Fruit fly (Drosophila melanogaster) whole organism, embryonic: ENCODE data around the gene Kmn1.

ENCODE experiments used
- Adf1 ChIP-seq: fragments of 200-800 bp; sonication (Bioruptor generic); IDR thresholded peaks from 2 replicates; pipeline ENCODE4 v1.3.6; 2022; ENCODE audit warnings: missing biosample characterization, missing genetic modification characterization
- Bteb2 ChIP-seq: fragments of 200-800 bp; sonication (Bioruptor generic); optimal IDR thresholded peaks from 2 replicates; lab custom pipeline; 2016; ENCODE audit warnings: missing biosample characterization, missing genetic modification characterization
- CG10209 ChIP-seq: fragments of 200-800 bp; sonication (Bioruptor generic); optimal IDR thresholded peaks from 3 replicates; lab custom pipeline; 2017; ENCODE audit warnings: missing biosample characterization, mild to moderate bottlenecking, missing genetic modification characterization, missing genetic modification reagents
- CG10274 ChIP-seq: fragments of 200-800 bp; sonication (Bioruptor generic); optimal IDR thresholded peaks from 3 replicates; lab custom pipeline; 2017; ENCODE audit warnings: missing biosample characterization, mild to moderate bottlenecking, missing genetic modification characterization
- CG10366 ChIP-seq: fragments of 200-800 bp; sonication (Bioruptor generic); IDR thresholded peaks from 2 replicates; pipeline ENCODE4 v1.3.6; 2022; ENCODE audit warnings: missing biosample characterization, missing genetic modification characterization
- CG11456 ChIP-seq: fragments of 200-800 bp; sonication (Bioruptor generic); IDR thresholded peaks from 3 replicates; pipeline ENCODE4 v1.3.6; 2022; ENCODE audit warnings: missing biosample characterization, missing genetic modification characterization
- CG12391 ChIP-seq: fragments of 200-800 bp; sonication (Bioruptor generic); optimal IDR thresholded peaks from 3 replicates; lab custom pipeline; 2018; ENCODE audit warnings: missing biosample characterization, mild to moderate bottlenecking, missing genetic modification characterization, moderate library complexity
- CG17328 ChIP-seq: fragments of 200-800 bp; sonication (Bioruptor generic); IDR thresholded peaks from 2 replicates; pipeline ENCODE4 v1.3.6; 2022; ENCODE audit warnings: missing biosample characterization, missing genetic modification characterization
- CG30403 ChIP-seq: fragments of 200-800 bp; sonication (Bioruptor generic); optimal IDR thresholded peaks from 3 replicates; lab custom pipeline; 2016; ENCODE audit warnings: missing biosample characterization, missing genetic modification characterization
- CG4820 ChIP-seq: fragments of 200-800 bp; sonication (Bioruptor generic); optimal IDR thresholded peaks from 3 replicates; lab custom pipeline; 2016; ENCODE audit warnings: missing biosample characterization, missing genetic modification characterization
- CG5245 ChIP-seq: fragments of 200-800 bp; sonication (Bioruptor generic); optimal IDR thresholded peaks from 3 replicates; lab custom pipeline; 2016; ENCODE audit warnings: missing biosample characterization, missing genetic modification characterization
- CG8924 ChIP-seq: fragments of 200-800 bp; optimal IDR thresholded peaks from 3 replicates; lab custom pipeline; 2019; ENCODE audit warnings: missing biosample characterization, mild to moderate bottlenecking, missing genetic modification characterization, moderate library complexity
- CoRest ChIP-seq: fragments of 200-800 bp; sonication (Bioruptor generic); optimal IDR thresholded peaks from 3 replicates; lab custom pipeline; 2018; ENCODE audit warnings: missing biosample characterization, mild to moderate bottlenecking, missing genetic modification characterization, moderate library complexity
- D19B ChIP-seq: fragments of 200-800 bp; sonication (Bioruptor generic); optimal IDR thresholded peaks from 2 replicates; lab custom pipeline; 2017; ENCODE audit warnings: missing biosample characterization, mild to moderate bottlenecking, missing genetic modification characterization
- Dip3 ChIP-seq: fragments of 200-800 bp; sonication (Bioruptor generic); optimal IDR thresholded peaks from 3 replicates; lab custom pipeline; 2016; ENCODE audit warnings: missing biosample characterization, missing genetic modification characterization
- Doc2 ChIP-seq: fragments of 200-800 bp; sonication (Bioruptor generic); IDR thresholded peaks from 2 replicates; pipeline ENCODE4 v1.3.6; 2022; ENCODE audit warnings: missing biosample characterization, missing genetic modification characterization
- E2f1 ChIP-seq: fragments of 200-800 bp; sonication (Bioruptor generic); IDR thresholded peaks from 2 replicates; pipeline ENCODE4 v1.3.6; 2022; ENCODE audit warnings: missing biosample characterization, missing genetic modification characterization
- Eip74EF ChIP-seq, 2 experiments: fragments of 200-800 bp in 1 of 2; fragments of >200 bp in 1 of 2; sonication (Bioruptor generic) in 1 of 2; optimal IDR thresholded peaks; 2 replicates each; lab custom pipeline; 2017 to 2019; ENCODE audit warnings: missing biosample characterization in 2 of 2, missing genetic modification characterization in 2 of 2, mild to moderate bottlenecking in 1 of 2, moderate library complexity in 1 of 2
- Fer2 ChIP-seq: fragments of 200-800 bp; sonication (Bioruptor generic); optimal IDR thresholded peaks from 2 replicates; lab custom pipeline; 2018; ENCODE audit warnings: missing biosample characterization, mild to moderate bottlenecking, missing genetic modification characterization, moderate library complexity
- H15 ChIP-seq: fragments of 200-800 bp; sonication (Bioruptor generic); IDR thresholded peaks from 3 replicates; pipeline ENCODE4 v1.3.6; 2022; ENCODE audit warnings: missing biosample characterization, missing genetic modification characterization
- Hand ChIP-seq: fragments of 200-800 bp; sonication (Bioruptor generic); optimal IDR thresholded peaks from 2 replicates; lab custom pipeline; 2017; ENCODE audit warnings: mild to moderate bottlenecking, missing biosample characterization, missing genetic modification reagents, missing genetic modification characterization
- Hey ChIP-seq: fragments of 200-800 bp; sonication (Bioruptor generic); optimal IDR thresholded peaks from 3 replicates; lab custom pipeline; 2018; ENCODE audit warnings: missing biosample characterization, mild to moderate bottlenecking, missing genetic modification characterization
- HmgD ChIP-seq: fragments of 200-800 bp; sonication (Bioruptor generic); optimal IDR thresholded peaks from 3 replicates; lab custom pipeline; 2016; ENCODE audit warnings: missing biosample characterization, missing genetic modification characterization
- MBD-R2 ChIP-seq: fragments of 200-800 bp; sonication (Bioruptor generic); IDR thresholded peaks from 2 replicates; pipeline ENCODE4 v1.3.6; 2022; ENCODE audit warnings: missing biosample characterization, missing genetic modification characterization
- Nf-YA ChIP-seq: fragments of 200-800 bp; sonication (Bioruptor generic); IDR thresholded peaks from 2 replicates; pipeline ENCODE4 v1.3.6; 2022; ENCODE audit warnings: missing biosample characterization, missing genetic modification characterization
- Opbp ChIP-seq: fragments of 200-800 bp; sonication (Bioruptor generic); IDR thresholded peaks from 3 replicates; pipeline ENCODE4 v1.3.6; 2022; ENCODE audit warnings: missing biosample characterization, missing genetic modification characterization; ENCODE audit not compliant: partially characterized antibody
- Ptx1 ChIP-seq: fragments of 200-800 bp; sonication (Bioruptor generic); IDR thresholded peaks from 2 replicates; pipeline ENCODE4 v1.3.6; 2022; ENCODE audit warnings: missing biosample characterization, missing genetic modification characterization
- Ravus ChIP-seq: fragments of 200-800 bp; sonication (Bioruptor generic); IDR thresholded peaks from 2 replicates; pipeline ENCODE4 v1.3.6; 2022; ENCODE audit warnings: missing biosample characterization, missing genetic modification characterization
- Sox100B ChIP-seq: fragments of 200-800 bp; sonication (Bioruptor generic); optimal IDR thresholded peaks from 3 replicates; lab custom pipeline; 2018; ENCODE audit warnings: missing biosample characterization, mild to moderate bottlenecking, missing genetic modification characterization
- TFAM ChIP-seq: fragments of 200-800 bp; sonication (Bioruptor generic); optimal IDR thresholded peaks from 2 replicates; lab custom pipeline; 2017; ENCODE audit warnings: missing biosample characterization, missing genetic modification characterization, inconsistent platforms
- abd-A ChIP-seq: fragments of 200-800 bp; sonication (Bioruptor generic); optimal IDR thresholded peaks from 3 replicates; lab custom pipeline; 2019; ENCODE audit warnings: missing biosample characterization, mild to moderate bottlenecking, missing genetic modification characterization, moderate library complexity
- ap ChIP-seq: fragments of 200-800 bp; sonication (Bioruptor generic); IDR thresholded peaks from 2 replicates; pipeline ENCODE4 v1.3.6; 2022; ENCODE audit warnings: missing biosample characterization, missing genetic modification characterization
- bab2 ChIP-seq: fragments of 200-800 bp; sonication (Bioruptor generic); optimal IDR thresholded peaks from 2 replicates; lab custom pipeline; 2016; ENCODE audit warnings: missing biosample characterization, missing genetic modification characterization
- bsh ChIP-seq, 2 experiments: fragments of 200-800 bp; sonication (Bioruptor generic); optimal IDR thresholded peaks; 2 replicates each; lab custom pipeline; 2017 to 2018; ENCODE audit warnings: mild to moderate bottlenecking in 2 of 2, missing biosample characterization in 2 of 2, missing genetic modification characterization in 2 of 2, moderate library complexity in 1 of 2
- crp ChIP-seq, 2 experiments: fragments of 200-800 bp; sonication (Bioruptor generic); optimal IDR thresholded peaks; 2 replicates in 1 of 2; 3 replicates in 1 of 2; lab custom pipeline; 2017; ENCODE audit warnings: missing biosample characterization in 2 of 2, missing genetic modification characterization in 2 of 2, mild to moderate bottlenecking in 1 of 2, moderate library complexity in 1 of 2
- cwo ChIP-seq: fragments of 200-800 bp; sonication (Bioruptor generic); optimal IDR thresholded peaks from 3 replicates; lab custom pipeline; 2017; ENCODE audit warnings: missing biosample characterization, missing genetic modification characterization, mild to moderate bottlenecking, moderate library complexity, missing genetic modification reagents
- fru ChIP-seq: fragments of >200 bp; optimal IDR thresholded peaks from 2 replicates; lab custom pipeline; 2017
- gce ChIP-seq: fragments of 200-800 bp; sonication (Bioruptor generic); IDR thresholded peaks from 3 replicates; pipeline ENCODE4 v1.3.6; 2022; ENCODE audit warnings: missing biosample characterization, missing genetic modification characterization
- insv ChIP-seq, 2 experiments: fragments of 200-800 bp; sonication (Bioruptor generic); optimal IDR thresholded peaks; 3 replicates each; lab custom pipeline; 2016 to 2018; ENCODE audit warnings: missing biosample characterization in 2 of 2, missing genetic modification characterization in 2 of 2
- lbe ChIP-seq: fragments of 200-800 bp; sonication (Bioruptor generic); optimal IDR thresholded peaks from 2 replicates; lab custom pipeline; 2016; ENCODE audit warnings: missing biosample characterization, mild to moderate bottlenecking, missing genetic modification characterization
- nom ChIP-seq: fragments of 200-800 bp; sonication (Bioruptor generic); optimal IDR thresholded peaks from 2 replicates; lab custom pipeline; 2017; ENCODE audit warnings: missing biosample characterization, missing genetic modification characterization, mild to moderate bottlenecking, moderate library complexity, missing genetic modification reagents
- oc ChIP-seq: fragments of 200-800 bp; sonication (Bioruptor generic); optimal IDR thresholded peaks from 2 replicates; lab custom pipeline; 2018; ENCODE audit warnings: missing biosample characterization, mild to moderate bottlenecking, missing genetic modification characterization, moderate library complexity
- scrt ChIP-seq: fragments of 200-800 bp; sonication (Bioruptor generic); optimal IDR thresholded peaks from 2 replicates; lab custom pipeline; 2018; ENCODE audit warnings: missing biosample characterization, mild to moderate bottlenecking, missing genetic modification characterization, moderate library complexity
- sisA ChIP-seq: fragments of 200-800 bp; sonication (Bioruptor generic); IDR thresholded peaks from 2 replicates; pipeline ENCODE4 v1.3.6; 2022; ENCODE audit warnings: missing biosample characterization, missing genetic modification characterization
- slp2 ChIP-seq: fragments of 200-800 bp; sonication (Bioruptor generic); optimal IDR thresholded peaks from 2 replicates; lab custom pipeline; 2016; ENCODE audit warnings: missing biosample characterization, missing genetic modification characterization
- stc ChIP-seq: fragments of 200-800 bp; sonication (Bioruptor generic); IDR thresholded peaks from 2 replicates; pipeline ENCODE4 v1.3.6; 2022; ENCODE audit warnings: missing biosample characterization, missing genetic modification characterization
- wek ChIP-seq: fragments of 200-800 bp; sonication (Bioruptor generic); optimal IDR thresholded peaks from 3 replicates; lab custom pipeline; 2018; ENCODE audit warnings: missing biosample characterization, mild to moderate bottlenecking, missing genetic modification characterization, moderate library complexity
- yki ChIP-seq: fragments of >200 bp; optimal IDR thresholded peaks from 3 replicates; lab custom pipeline; 2018

The Kmn1 gene

dm6 chrX:11559728-11560724 lies 12.2 kb downstream of the Kmn1 start (continued):
- TF ChIP-seq Sox100B (GFP tag; lab: Kevin White, UChicago) (no peak), CG4820 (GFP tag; lab: Kevin White, UChicago) (peak; percentile 74), Fer2 (tag; lab: Kevin White, UChicago) (peak; percentile 55), fru (lab: Kevin White, UChicago) (no peak), gce (GFP tag; lab: Robert Waterston, UW) (peak; percentile 46; the same call in 1 of the 3 replicates), CG10274 (GFP tag; lab: Kevin White, UChicago) (peak; percentile 66), Ptx1 (peak; percentile 80), Opbp (GFP tag; lab: Robert Waterston, UW) (no peak), Ravus (GFP tag; lab: Robert Waterston, UW) (no peak), HmgD (no peak), yki (lab: Kevin White, UChicago) (no peak), ap (GFP tag; lab: Robert Waterston, UW) (0 out of 2 replicates have a peak, but pooled peaks have one; percentile 24), CG12391 (tag; lab: Kevin White, UChicago) (peak; percentile 88), bsh (GFP tag; optimal IDR thresholded peaks at IDR 0.05; lab: Kevin White, UChicago) (peak; percentile 63 to 74), CG11456 (GFP tag; lab: Robert Waterston, UW) (0 out of 3 replicates have a peak, but pooled peaks have one; percentile 28), CG17328 (GFP tag; lab: Robert Waterston, UW) (peak; percentile 27; the same call in 1 of the 2 replicates), Bteb2 (GFP tag; lab: Kevin White, UChicago) (peak; percentile 41), TFAM (GFP tag; lab: Kevin White, UChicago) (no peak), CoRest (peak; percentile 94), oc (tag; lab: Kevin White, UChicago) (peak; percentile 62), Hand (GFP tag; lab: Kevin White, UChicago) (peak; percentile 82), wek (GFP tag; lab: Kevin White, UChicago) (peak; percentile 23), CG5245 (peak; percentile 64), scrt (GFP tag; lab: Kevin White, UChicago) (peak; percentile 72), cwo (peak; percentile 86), crp (GFP tag; optimal IDR thresholded peaks at IDR 0.05; lab: Kevin White, UChicago) (peak in 1 of 2 experiments; percentile 34), Dip3 (peak; percentile 28), nom (GFP tag; lab: Kevin White, UChicago) (peak; percentile 76), CG10366 (GFP tag; lab: Robert Waterston, UW) (peak; percentile 59), CG10209 (GFP tag; lab: Kevin White, UChicago) (peak; percentile 89), Adf1 (GFP tag; lab: Robert Waterston, UW) (peak; percentile 71), Nf-YA (GFP tag; lab: Robert Waterston, UW) (no peak), H15 (GFP tag; lab: Robert Waterston, UW) (0 out of 3 replicates have a peak, but pooled peaks have one; percentile 26), MBD-R2 (GFP tag; lab: Robert Waterston, UW) (no peak), Doc2 (GFP tag; lab: Robert Waterston, UW) (no peak), lbe (no peak), bab2 (GFP tag; lab: Kevin White, UChicago) (peak; percentile 47), Eip74EF (GFP tag; optimal IDR thresholded peaks at IDR 0.05; lab: Kevin White, UChicago) (peak in 1 of 2 experiments; percentile 91), slp2 (GFP tag; lab: Kevin White, UChicago) (no peak), stc (peak; percentile 46; the same call in 1 of the 2 replicates), E2f1 (GFP tag; lab: Robert Waterston, UW) (peak; percentile 42), D19B (peak; percentile 62), abd-A (tag; lab: Kevin White, UChicago) (no peak), sisA (GFP tag; lab: Robert Waterston, UW) (peak; percentile 47), CG30403 (peak; percentile 87), insv (GFP tag; optimal IDR thresholded peaks at IDR 0.05; lab: Kevin White, UChicago) (peak in 1 of 2 experiments; percentile 58), Hey (tag; lab: Kevin White, UChicago) (no peak), CG8924 (tag; lab: Kevin White, UChicago) (peak; percentile 92)
